Worm (Caenorhabditis elegans) whole organism, midembryonic: Measurements from ENCODE around the gene mip-2.

Source experiments
- T22C8.4 ChIP-seq: fragments of 200-800 bp; sonication (Bioruptor generic); IDR thresholded peaks from 2 replicates; pipeline ENCODE4 v1.3.6; 2022; ENCODE audit warnings: missing genetic modification characterization, missing compliant biosample characterization
- cog-1 ChIP-seq: sonication (generic microtip); optimal IDR thresholded peaks from 2 replicates; lab custom pipeline; 2016; ENCODE audit warnings: missing genetic modification characterization, missing compliant biosample characterization
- flt-1 ChIP-seq: fragments of 200-800 bp; sonication (Bioruptor generic); IDR thresholded peaks from 2 replicates; pipeline ENCODE4 v1.3.6; 2022; ENCODE audit warnings: missing genetic modification characterization, missing compliant biosample characterization
- klf-2 ChIP-seq: fragments of 200-800 bp; sonication (Bioruptor generic); conservative IDR thresholded peaks from 2 replicates; pipeline ENCODE4 v1.3.6; 2022; ENCODE audit warnings: missing genetic modification reagents, missing genetic modification characterization, missing compliant biosample characterization
- med-1 ChIP-seq: sonication (generic microtip); optimal IDR thresholded peaks from 2 replicates; lab custom pipeline; 2017; ENCODE audit warnings: missing genetic modification characterization, mild to moderate bottlenecking, missing compliant biosample characterization, antibody characterized with exemption, missing genetic modification reagents; ENCODE audit not compliant: insufficient read depth
- ref-1 ChIP-seq: fragments of 200-800 bp; sonication (Bioruptor generic); conservative IDR thresholded peaks from 2 replicates; pipeline ENCODE4 v1.3.6; 2022; ENCODE audit warnings: missing genetic modification reagents, missing genetic modification characterization, missing compliant biosample characterization
- tab-1 ChIP-seq: fragments of 200-800 bp; sonication (Bioruptor generic); IDR thresholded peaks from 2 replicates; pipeline ENCODE4 v1.3.6; 2022; ENCODE audit warnings: missing genetic modification characterization, missing compliant biosample characterization
- ztf-23 ChIP-seq: fragments of 200-800 bp; sonication (Bioruptor generic); IDR thresholded peaks from 2 replicates; pipeline ENCODE4 v1.3.6; 2022; ENCODE audit warnings: missing genetic modification reagents, missing genetic modification characterization, missing compliant biosample characterization
- ztf-29 ChIP-seq: fragments of 200-800 bp; sonication (Bioruptor generic); IDR thresholded peaks from 2 replicates; pipeline ENCODE4 v1.3.6; 2022; ENCODE audit warnings: missing genetic modification reagents, missing genetic modification characterization, missing compliant biosample characterization

Gene mip-2

DNA sequence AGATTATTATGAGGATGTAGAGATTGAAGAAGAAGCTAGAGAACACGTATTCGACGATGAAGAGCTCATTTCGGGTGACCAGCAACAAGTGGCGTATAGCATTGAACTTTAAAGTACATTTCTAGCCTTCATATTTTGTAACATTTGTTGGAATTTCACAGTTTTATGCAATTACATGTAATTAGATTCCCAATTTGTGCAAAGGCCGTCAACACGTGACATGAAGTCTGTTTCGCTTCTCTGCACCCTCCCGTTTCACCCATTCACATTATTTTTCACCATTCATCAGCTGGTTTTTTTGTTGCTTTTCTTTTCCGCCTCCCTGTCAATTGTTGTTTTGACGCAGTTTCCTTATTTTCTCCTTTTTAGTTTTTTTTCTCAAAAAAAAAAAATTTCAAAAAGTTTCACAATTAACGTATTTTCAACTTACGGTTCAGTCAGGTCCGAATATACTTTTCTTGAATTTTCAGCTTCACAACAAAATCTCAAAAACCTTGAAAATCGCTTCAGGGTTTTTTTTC lies 44.6 kb downstream of the mip-2 start, which contains the start of gene sde-2:
Gene sde-2 (plus strand): TSS at position 471 of the 521 bp plus-strand sequence.
- TF ChIP-seq med-1 (GFP tag; lab: Kevin White, UChicago) (no peak), T22C8.4 (GFP tag; lab: Robert Waterston, UW) (no peak), cog-1 (tag; lab: Kevin White, UChicago) (no peak)

ce11 chrV:13625517-13626097 lies 46.2 kb downstream of the mip-2 start, which contains the start of the genes nduv-2 and F53F4.12:
nduv-2 (minus strand) TSS chrV:13625567.
F53F4.12 (plus strand) TSS chrV:13626047.
- no peak for TF ChIP-seq T22C8.4 (GFP tag; lab: Robert Waterston, UW)
- no peak for TF ChIP-seq med-1 (GFP tag; lab: Kevin White, UChicago)
- no peak for TF ChIP-seq klf-2
- no peak for TF ChIP-seq ref-1
- TF ChIP-seq tab-1 (GFP tag; lab: Robert Waterston, UW) = no peak
- TF ChIP-seq ztf-29 (GFP tag; lab: Robert Waterston, UW) = no peak
- no peak for TF ChIP-seq ztf-23 (GFP tag; lab: Robert Waterston, UW)
- TF ChIP-seq flt-1 (GFP tag; lab: Robert Waterston, UW) = no peak
- no peak for TF ChIP-seq cog-1 (tag; lab: Kevin White, UChicago)

DNA sequence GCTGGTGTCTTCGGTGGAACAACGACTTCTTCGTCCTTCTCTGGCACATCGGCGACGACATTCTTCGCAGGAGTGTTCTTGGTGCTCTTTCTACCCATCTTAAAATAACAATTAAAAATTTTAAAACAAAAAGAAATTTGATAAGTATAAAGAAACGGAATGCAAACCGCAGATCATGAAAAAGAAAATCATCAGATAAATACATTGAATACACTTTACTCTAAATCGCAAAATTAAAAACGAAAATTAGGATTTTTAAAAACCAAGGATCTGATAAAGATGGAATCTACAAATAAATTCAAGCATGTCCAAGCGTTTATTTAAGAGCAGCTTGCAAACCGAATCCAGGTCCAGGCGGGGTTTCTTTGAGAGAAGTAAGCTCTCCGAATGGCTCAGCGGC lies 47.3 kb downstream of the mip-2 start, which contains the start of gene F53F4.11:
Gene F53F4.11 (minus strand): TSS at position 101 of the 400 bp plus-strand sequence.
- TF ChIP-seq ztf-29 (GFP tag; lab: Robert Waterston, UW) (no peak), flt-1 (GFP tag; lab: Robert Waterston, UW) (no peak), tab-1 (GFP tag; lab: Robert Waterston, UW) (no peak), cog-1 (tag; lab: Kevin White, UChicago) (no peak), med-1 (GFP tag; lab: Kevin White, UChicago) (no peak), ztf-23 (GFP tag; lab: Robert Waterston, UW) (no peak), klf-2 (no peak), T22C8.4 (GFP tag; lab: Robert Waterston, UW) (no peak), ref-1 (no peak)

DNA sequence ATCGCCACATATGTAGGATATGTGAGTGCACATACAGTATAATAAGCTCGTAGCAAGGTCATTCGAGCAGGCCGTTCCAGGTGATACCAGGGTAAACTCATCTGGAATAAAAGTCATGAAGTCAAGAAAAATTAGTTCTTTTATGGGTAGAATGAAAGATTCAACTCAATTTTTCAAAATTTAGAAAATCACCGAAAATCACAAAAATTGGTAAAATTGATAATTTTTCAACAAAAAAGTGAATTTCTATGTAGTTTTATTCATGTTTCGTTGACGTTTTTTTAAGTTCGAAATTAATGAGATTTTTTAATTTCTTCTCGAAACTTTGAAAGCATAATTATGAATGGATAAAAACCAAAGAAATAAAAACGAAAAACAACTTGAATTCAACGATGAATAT lies 50.0 kb downstream of the mip-2 start, which contains the start of gene F53F4.16:
Gene F53F4.16 (minus strand): TSS at position 101 of the 400 bp plus-strand sequence.
- TF ChIP-seq klf-2 (no peak), ztf-29 (GFP tag; lab: Robert Waterston, UW) (no peak), ref-1 (no peak), T22C8.4 (GFP tag; lab: Robert Waterston, UW) (no peak), cog-1 (tag; lab: Kevin White, UChicago) (no peak), med-1 (GFP tag; lab: Kevin White, UChicago) (no peak), flt-1 (GFP tag; lab: Robert Waterston, UW) (no peak), tab-1 (GFP tag; lab: Robert Waterston, UW) (no peak), ztf-23 (GFP tag; lab: Robert Waterston, UW) (no peak)

- TF ChIP-seq med-1 (GFP tag; lab: Kevin White, UChicago) (no peak), cog-1 (tag; lab: Kevin White, UChicago) (no peak), ztf-29 (GFP tag; lab: Robert Waterston, UW) (no peak), tab-1 (GFP tag; lab: Robert Waterston, UW) (no peak), T22C8.4 (GFP tag; lab: Robert Waterston, UW) (no peak), ref-1 (no peak), ztf-23 (GFP tag; lab: Robert Waterston, UW) (no peak)
Observed at ce11 chrV:13620676-13621075, 51.1 kb downstream of the mip-2 start, which contains the start of gene F53F4.15. F53F4.15 (plus strand) TSS chrV:13620976.

DNA sequence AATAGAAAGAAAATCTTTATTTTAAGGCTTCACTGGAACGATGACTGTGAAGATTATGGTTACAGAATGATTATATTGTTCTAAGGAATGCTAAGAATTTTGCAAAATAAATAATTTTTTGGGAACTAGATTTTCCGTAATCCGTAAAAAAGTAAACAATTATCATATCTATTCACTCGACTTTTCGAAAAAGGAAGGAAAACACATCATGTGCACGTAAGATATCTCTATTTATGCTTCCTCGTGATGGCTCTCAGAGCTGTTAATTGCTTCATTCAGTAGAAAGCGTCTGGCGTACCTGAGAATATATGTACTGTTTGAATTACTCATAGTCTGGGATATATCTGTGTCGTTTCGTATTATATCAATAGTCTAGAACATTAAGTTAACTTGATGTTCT lies 52.0 kb downstream of the mip-2 start, which contains the start of gene srd-11:
Gene srd-11 (minus strand): TSS at position 101 of the 400 bp plus-strand sequence.
- TF ChIP-seq ztf-29 (GFP tag; lab: Robert Waterston, UW) (no peak), med-1 (GFP tag; lab: Kevin White, UChicago) (no peak), tab-1 (GFP tag; lab: Robert Waterston, UW) (no peak), flt-1 (GFP tag; lab: Robert Waterston, UW) (no peak), T22C8.4 (GFP tag; lab: Robert Waterston, UW) (no peak), ref-1 (no peak), klf-2 (no peak), cog-1 (tag; lab: Kevin White, UChicago) (no peak), ztf-23 (GFP tag; lab: Robert Waterston, UW) (no peak)
